Worm (Caenorhabditis elegans) whole organism, mixed stage, embryonic: Measurements from ENCODE around the gene pgm-1.

ENCODE experiments used
- hlh-1 ChIP-seq: fragments of 150-350 bp; optimal IDR thresholded peaks from 2 replicates; lab custom pipeline; 2014; ENCODE audit warnings: missing biosample characterization, missing genetic modification reagents, missing genetic modification characterization
- nhr-28 ChIP-seq: fragments of 150-350 bp; optimal IDR thresholded peaks from 2 replicates; lab custom pipeline; 2014; ENCODE audit warnings: missing biosample characterization, missing genetic modification characterization
- nhr-76 ChIP-seq: sonication (generic microtip); optimal IDR thresholded peaks from 2 replicates; lab custom pipeline; 2017; ENCODE audit warnings: missing biosample characterization, missing genetic modification characterization
- sptf-1 ChIP-seq: sonication (generic microtip); optimal IDR thresholded peaks from 2 replicates; lab custom pipeline; 2017; ENCODE audit warnings: mild to moderate bottlenecking, missing genetic modification characterization, moderate library complexity, missing compliant biosample characterization
- zip-8 ChIP-seq: fragments of 150-350 bp; optimal IDR thresholded peaks from 2 replicates; lab custom pipeline; 2014; ENCODE audit warnings: missing biosample characterization, missing genetic modification characterization
- ztf-11 ChIP-seq: fragments of 150-350 bp; optimal IDR thresholded peaks from 2 replicates; lab custom pipeline; 2014; ENCODE audit warnings: missing biosample characterization, missing genetic modification characterization

ce11 chrII:4918501-4919021 is 29.3 kb downstream of the pgm-1 start:
- TF ChIP-seq hlh-1 (no peak), ztf-11 (no peak), nhr-28 (no peak), sptf-1 (tag; lab: Kevin White, UChicago) (no peak), zip-8 (tag; lab: Kevin White, UChicago) (no peak), nhr-76 (tag; lab: Kevin White, UChicago) (no peak)
